Worm (Caenorhabditis elegans): ENCODE measurements around the gene kin-4.

Gene kin-4

ce11 chrIV:11398267-11398825 is 27.2 kb upstream of the kin-4 start, which contains the start of gene dsl-6:
Gene dsl-6 (minus strand): TSS chrIV:11398317.
- TF ChIP-seq lin-38 (GFP tag; IDR thresholded peaks at IDR 0.05) = peak; percentile 64
- TF ChIP-seq hmg-1.1 (GFP tag; IDR thresholded peaks at IDR 0.05) = 0 out of 2 replicates have a peak, but pooled peaks have one; percentile 19

ce11 chrIV:11400098-11400497 is 25.4 kb upstream of the kin-4 start:
- TF ChIP-seq Y48G9A.11 (GFP tag; IDR thresholded peaks at IDR 0.05) (peak; percentile 55; the same call in 1 of the 2 replicates), mdt-29 (GFP tag; IDR thresholded peaks at IDR 0.05) (peak; percentile 41; the same call in 1 of the 2 replicates), arid-1 (GFP tag; conservative IDR thresholded peaks at IDR 0.05) (0 out of 2 replicates have a peak, but pooled peaks have one; percentile 9), Y105C5A.15 (GFP tag; IDR thresholded peaks at IDR 0.05) (peak; percentile 39; the same call in 1 of the 2 replicates), vab-7 (GFP tag; IDR thresholded peaks at IDR 0.05) (0 out of 2 replicates have a peak, but pooled peaks have one; percentile 9), snpc-1.2 (GFP tag; IDR thresholded peaks at IDR 0.05) (peak; percentile 68), lin-38 (GFP tag; IDR thresholded peaks at IDR 0.05) (peak; percentile 85), F26F4.8 (GFP tag; conservative IDR thresholded peaks at IDR 0.05) (0 out of 2 replicates have a peak, but pooled peaks have one; percentile 22), dmd-8 (GFP tag; IDR thresholded peaks at IDR 0.05) (peak; percentile 68; the same call in 1 of the 2 replicates)

DNA sequence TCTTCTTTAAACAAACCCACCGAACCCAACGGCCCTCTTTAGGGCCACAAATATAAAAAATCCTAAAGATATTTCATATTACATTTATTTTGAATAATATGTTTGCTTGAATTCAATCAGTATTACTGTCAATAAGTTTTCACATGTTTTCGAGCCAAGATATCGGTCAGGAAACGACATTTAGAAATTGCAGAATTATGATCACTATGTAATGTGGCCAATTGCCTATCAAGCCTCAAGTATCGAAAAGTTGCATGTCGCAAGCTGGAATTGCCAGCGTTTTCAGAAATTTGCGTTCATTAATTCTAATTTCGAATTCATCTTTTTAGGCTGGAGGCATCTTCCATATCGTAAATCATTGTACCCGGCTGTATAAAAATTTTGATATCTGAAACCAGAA is 24.1 kb upstream of the kin-4 start:
- TF ChIP-seq lin-38 (GFP tag; IDR thresholded peaks at IDR 0.05) = peak; percentile 58
- TF ChIP-seq nhr-102 (tag; optimal IDR thresholded peaks at IDR 0.05) = no peak
- 0 out of 2 replicates have a peak, but pooled peaks have one; percentile 17 for TF ChIP-seq lim-7 (GFP tag; IDR thresholded peaks at IDR 0.05)
- TF ChIP-seq ctbp-1 (GFP tag; IDR thresholded peaks at IDR 0.05) = no peak
- no peak for TF ChIP-seq F37D6.2 (tag; optimal IDR thresholded peaks at IDR 0.05)
- TF ChIP-seq ceh-20 (GFP tag; IDR thresholded peaks at IDR 0.05) = no peak
- TF ChIP-seq lin-1 (GFP tag; IDR thresholded peaks at IDR 0.05) = no peak
- no peak for TF ChIP-seq mxl-2 (GFP tag; conservative IDR thresholded peaks at IDR 0.05)
- no peak for TF ChIP-seq ceh-82 (tag; optimal IDR thresholded peaks at IDR 0.05)
- no peak for TF ChIP-seq mdl-1 (tag; optimal IDR thresholded peaks at IDR 0.05)
- 0 out of 2 replicates have a peak, but pooled peaks have one; percentile 22 for TF ChIP-seq D1046.2 (GFP tag; IDR thresholded peaks at IDR 0.05)
- no peak for TF ChIP-seq ztf-11 (tag; optimal IDR thresholded peaks at IDR 0.05)
- no peak for TF ChIP-seq zip-11 (GFP tag; IDR thresholded peaks at IDR 0.05)
- TF ChIP-seq snpc-4 (tag; optimal IDR thresholded peaks at IDR 0.05) = no peak
- peak; percentile 69 for TF ChIP-seq F49E8.2 (tag; optimal IDR thresholded peaks at IDR 0.05; ENCODE audit: borderline replicate concordance)
- no peak for TF ChIP-seq Y105C5A.15 (GFP tag; IDR thresholded peaks at IDR 0.05)
- 0 out of 2 replicates have a peak, but pooled peaks have one; percentile 25 for TF ChIP-seq vab-7 (GFP tag; IDR thresholded peaks at IDR 0.05)
- no peak for TF ChIP-seq nhr-76 (tag; optimal IDR thresholded peaks at IDR 0.05)
- TF ChIP-seq zfp-2 (tag; optimal IDR thresholded peaks at IDR 0.05) = no peak
- no peak for TF ChIP-seq ceh-44 (GFP tag; IDR thresholded peaks at IDR 0.05)
- no peak for TF ChIP-seq nhr-237 (tag; optimal IDR thresholded peaks at IDR 0.05)
- TF ChIP-seq daf-19 (GFP tag; conservative IDR thresholded peaks at IDR 0.05) = peak; percentile 68
- TF ChIP-seq nhr-25 (tag; optimal IDR thresholded peaks at IDR 0.05; ENCODE audit: borderline replicate concordance, insufficient read depth) = no peak
- TF ChIP-seq pha-4 (GFP tag; IDR thresholded peaks at IDR 0.05) = 0 out of 2 replicates have a peak, but pooled peaks have one; percentile 26
- TF ChIP-seq pha-4 (tag; optimal IDR thresholded peaks at IDR 0.05) = no peak
- peak; percentile 52; the same call in 1 of the 2 replicates for TF ChIP-seq dmd-8 (GFP tag; IDR thresholded peaks at IDR 0.05)
- TF ChIP-seq Y48G9A.11 (GFP tag; IDR thresholded peaks at IDR 0.05) = no peak
- TF ChIP-seq lir-3 (tag; optimal IDR thresholded peaks at IDR 0.05) = no peak

DNA sequence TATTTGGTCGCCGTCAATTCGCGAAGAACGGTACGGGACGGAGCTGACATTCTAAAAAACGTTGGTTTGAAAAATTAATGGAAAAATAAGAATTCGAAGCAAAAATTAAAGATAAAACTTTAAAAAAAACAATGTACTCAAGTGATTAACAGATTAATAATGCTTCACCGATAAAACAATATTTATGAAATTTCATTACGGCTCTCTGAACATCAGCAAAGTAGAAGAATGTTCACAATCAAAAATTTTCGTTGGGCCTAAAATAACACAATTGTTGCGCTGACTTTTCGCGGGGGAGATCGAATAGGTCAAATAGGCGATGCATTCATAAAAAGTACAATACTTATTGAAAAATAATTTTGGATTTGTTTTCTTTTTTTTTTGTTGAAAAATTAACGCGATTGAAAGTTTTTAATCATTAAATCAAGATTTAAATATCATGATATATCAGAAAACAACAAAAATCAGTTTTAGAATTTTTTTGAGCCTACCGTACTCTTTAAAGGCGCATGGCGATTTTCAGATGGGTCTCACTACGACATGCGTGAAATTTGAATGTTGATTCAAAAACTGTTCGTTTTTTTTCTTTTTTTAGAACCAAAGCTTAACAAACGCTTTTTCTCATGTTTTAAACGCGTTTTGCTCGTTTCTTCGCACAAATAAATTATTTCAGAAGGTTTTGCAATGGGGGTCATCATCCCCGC is 22.1 kb upstream of the kin-4 start, which contains the start of the genes memi-3 and cyp-31A2:
Gene memi-3, minus strand, starts transcription at position 51 of the 704 bp plus-strand sequence.
Gene cyp-31A2, plus strand, starts transcription at position 674 of the 704 bp plus-strand sequence.
- TF ChIP-seq hif-1 (tag; optimal IDR thresholded peaks at IDR 0.05) (no peak), set-16 (GFP tag; IDR thresholded peaks at IDR 0.05) (no peak), unc-62 (GFP tag; optimal IDR thresholded peaks at IDR 0.05 in 1 of 2) (peak in 1 of 2 experiments; percentile 34), unc-62 (tag; optimal IDR thresholded peaks at IDR 0.05) (no peak), unc-130 (GFP tag; optimal IDR thresholded peaks at IDR 0.05) (peak; percentile 11)

All from whole organism, L4 larva.